Fruit fly (Drosophila melanogaster): Measurements from ENCODE around the gene yata.

The yata gene

dm6 chr3R:29774360-29775193, 25.6 kb downstream of the yata start (continued):
- no peak for TF ChIP-seq CG10462 (GFP tag; optimal IDR thresholded peaks at IDR 0.05)
- 0 out of 2 replicates have a peak, but pooled peaks have one; percentile 21 for TF ChIP-seq CG11696 (GFP tag; IDR thresholded peaks at IDR 0.05)
- no peak for TF ChIP-seq CG9817 (tag; optimal IDR thresholded peaks at IDR 0.05)
- TF ChIP-seq CG34224 (GFP tag; IDR thresholded peaks at IDR 0.05; ENCODE audit: partially characterized antibody): peak; percentile 85
- TF ChIP-seq dm (GFP tag; optimal IDR thresholded peaks at IDR 0.05): no peak
- TF ChIP-seq CG4820 (GFP tag; optimal IDR thresholded peaks at IDR 0.05): no peak
- TF ChIP-seq CG4282 (GFP tag; optimal IDR thresholded peaks at IDR 0.05): no peak
- TF ChIP-seq zen2 (GFP tag; IDR thresholded peaks at IDR 0.05; ENCODE audit: partially characterized antibody): peak; percentile 83; the same call in 2 of the 3 replicates
- no peak for TF ChIP-seq CG6689 (GFP tag; IDR thresholded peaks at IDR 0.05)
- no peak for TF ChIP-seq CG6175 (GFP tag; IDR thresholded peaks at IDR 0.05)
- TF ChIP-seq CG13296 (GFP tag; optimal IDR thresholded peaks at IDR 0.05): peak; percentile 18
- TF ChIP-seq vfl (GFP tag; optimal IDR thresholded peaks at IDR 0.05): no peak
- TF ChIP-seq CG6854 (GFP tag; optimal IDR thresholded peaks at IDR 0.05): peak; percentile 53
- TF ChIP-seq Sox102F (GFP tag; optimal IDR thresholded peaks at IDR 0.05): no peak
- TF ChIP-seq CG6683 (GFP tag; optimal IDR thresholded peaks at IDR 0.05): no peak
- no peak for TF ChIP-seq dysf (GFP tag; IDR thresholded peaks at IDR 0.05)
- no peak for TF ChIP-seq CG3281 (GFP tag; optimal IDR thresholded peaks at IDR 0.05)
- no peak for TF ChIP-seq CG10147 (GFP tag; optimal IDR thresholded peaks at IDR 0.05)
- no peak; the same call in 2 of the 3 replicates for TF ChIP-seq gce (GFP tag; IDR thresholded peaks at IDR 0.05)
- peak; percentile 91 for TF ChIP-seq CG4360 (GFP tag; IDR thresholded peaks at IDR 0.05)
- peak; percentile 100 for TF ChIP-seq Trl (optimal IDR thresholded peaks at IDR 0.05)
- peak; percentile 65 for TF ChIP-seq Trl (GFP tag; optimal IDR thresholded peaks at IDR 0.05)
- no peak for TF ChIP-seq Lim3 (GFP tag; IDR thresholded peaks at IDR 0.05)
- no peak for TF ChIP-seq CG17359 (tag; optimal IDR thresholded peaks at IDR 0.05)
- no peak for TF ChIP-seq gfzf (GFP tag; optimal IDR thresholded peaks at IDR 0.05)
- TF ChIP-seq Scr (GFP tag; IDR thresholded peaks at IDR 0.05; ENCODE audit: partially characterized antibody): peak; percentile 43; the same call in 1 of the 2 replicates
- no peak for TF ChIP-seq CG3065 (GFP tag; optimal IDR thresholded peaks at IDR 0.05)
- no peak for TF ChIP-seq Dip3 (GFP tag; optimal IDR thresholded peaks at IDR 0.05)
- no peak for TF ChIP-seq h (optimal IDR thresholded peaks at IDR 0.05)
- TF ChIP-seq Ravus (GFP tag; IDR thresholded peaks at IDR 0.05): no peak
- no peak for TF ChIP-seq CG8290 (GFP tag; optimal IDR thresholded peaks at IDR 0.05)
- peak in 1 of 2 experiments; percentile 21 for TF ChIP-seq CG8290 (tag; optimal IDR thresholded peaks at IDR 0.05)
- peak; percentile 29 for TF ChIP-seq pros (GFP tag; optimal IDR thresholded peaks at IDR 0.05)
- no peak for TF ChIP-seq tx (GFP tag; optimal IDR thresholded peaks at IDR 0.05)
- TF ChIP-seq Sin3A (optimal IDR thresholded peaks at IDR 0.05): no peak
- no peak for TF ChIP-seq tio (GFP tag; optimal IDR thresholded peaks at IDR 0.05)
- no peak for TF ChIP-seq Pdp1 (GFP tag; optimal IDR thresholded peaks at IDR 0.05)
- peak; percentile 38 for TF ChIP-seq Fer1 (GFP tag; optimal IDR thresholded peaks at IDR 0.05)
- TF ChIP-seq sima (GFP tag; optimal IDR thresholded peaks at IDR 0.05): no peak
- no peak for TF ChIP-seq bcd (GFP tag; optimal IDR thresholded peaks at IDR 0.05)
- TF ChIP-seq PHDP (tag; optimal IDR thresholded peaks at IDR 0.05): peak; percentile 4
- peak; percentile 31 for TF ChIP-seq sens (GFP tag)
- peak; percentile 43; the same call in 1 of the 2 replicates for TF ChIP-seq vvl (GFP tag; IDR thresholded peaks at IDR 0.05)
- peak; percentile 47; the same call in 2 of the 3 replicates for TF ChIP-seq so (GFP tag; IDR thresholded peaks at IDR 0.05)
- TF ChIP-seq pan (optimal IDR thresholded peaks at IDR 0.05): no peak
- peak in 1 of 2 experiments; percentile 34 for TF ChIP-seq pan (GFP tag; optimal IDR thresholded peaks at IDR 0.05 in 1 of 2, IDR thresholded peaks at IDR 0.05 in 1 of 2)
- no peak for TF ChIP-seq MBD-R2 (GFP tag; IDR thresholded peaks at IDR 0.05)
- TF ChIP-seq croc (GFP tag; conservative IDR thresholded peaks at IDR 0.05): no peak
- TF ChIP-seq sisA (GFP tag; IDR thresholded peaks at IDR 0.05): no peak
- no peak for TF ChIP-seq CG7786 (GFP tag; optimal IDR thresholded peaks at IDR 0.05)
- TF ChIP-seq Myb (GFP tag; optimal IDR thresholded peaks at IDR 0.05): no peak

Data from whole organism, embryonic.